Worm (Caenorhabditis elegans): ENCODE data around the gene C24A3.1.
A peak's percentile ranks its signal among the peaks of the same experiment; 100 is the strongest.

Gene C24A3.1

ce11 chrX:9025484-9025883 lies 26.6 kb downstream of the C24A3.1 start:
- TF ChIP-seq unc-55 (GFP tag; optimal IDR thresholded peaks at IDR 0.05) = no peak

DNA sequence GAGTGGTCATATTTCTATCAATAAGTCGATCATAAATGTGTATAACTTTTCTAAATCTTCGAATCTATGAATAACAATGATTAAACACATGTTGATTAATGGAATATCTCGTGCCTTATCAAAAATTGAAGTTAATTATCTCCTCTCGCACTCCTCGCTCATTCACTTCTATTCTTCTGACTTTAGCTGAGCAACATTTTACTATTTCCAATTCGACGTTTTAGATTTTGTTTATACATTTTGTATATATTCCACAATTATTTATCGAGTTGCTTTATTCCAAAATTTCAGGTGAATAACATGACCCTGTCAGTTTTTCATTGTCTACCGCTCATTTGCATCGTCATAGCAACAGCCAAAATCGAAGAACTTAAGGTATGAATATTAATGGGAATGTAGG lies 28.4 kb downstream of the C24A3.1 start, which contains the start of gene T25B6.3:
Gene T25B6.3, plus strand, starts transcription at position 301 of the 400 bp plus-strand sequence.
- TF ChIP-seq ceh-22 (tag; optimal IDR thresholded peaks at IDR 0.05) = no peak

ce11 chrX:9028909-9029520 lies 30.1 kb downstream of the C24A3.1 start, which contains the start of gene snf-12:
Gene snf-12 (plus strand): TSS chrX:9029470.
- TF ChIP-seq ceh-30 (tag; optimal IDR thresholded peaks at IDR 0.05) = no peak
- TF ChIP-seq pax-1 (tag; optimal IDR thresholded peaks at IDR 0.05) = no peak
- TF ChIP-seq ref-2 (tag; optimal IDR thresholded peaks at IDR 0.05) = no peak
- TF ChIP-seq ceh-45 (GFP tag; IDR thresholded peaks at IDR 0.05) = no peak
- TF ChIP-seq C38D4.7 (GFP tag; optimal IDR thresholded peaks at IDR 0.05) = no peak
- TF ChIP-seq sox-4 (tag; optimal IDR thresholded peaks at IDR 0.05) = no peak
- no peak for TF ChIP-seq unc-86 (tag; optimal IDR thresholded peaks at IDR 0.05)
- TF ChIP-seq hlh-8 (tag; optimal IDR thresholded peaks at IDR 0.05) = no peak
- no peak for TF ChIP-seq fax-1 (tag; optimal IDR thresholded peaks at IDR 0.05)
- no peak for TF ChIP-seq ceh-18 (tag; optimal IDR thresholded peaks at IDR 0.05)
- TF ChIP-seq ceh-14 (tag; optimal IDR thresholded peaks at IDR 0.05) = no peak
- TF ChIP-seq hlh-13 (GFP tag; optimal IDR thresholded peaks at IDR 0.05) = no peak
- TF ChIP-seq ceh-31 (tag; optimal IDR thresholded peaks at IDR 0.05) = no peak
- TF ChIP-seq unc-42 (tag; optimal IDR thresholded peaks at IDR 0.05) = no peak
- no peak for TF ChIP-seq fkh-10 (GFP tag; optimal IDR thresholded peaks at IDR 0.05)
- TF ChIP-seq ceh-48 (tag; optimal IDR thresholded peaks at IDR 0.05) = no peak
- TF ChIP-seq ets-4 (tag; optimal IDR thresholded peaks at IDR 0.05) = no peak

ce11 chrX:9034310-9034709 lies 35.4 kb downstream of the C24A3.1 start, which contains the start of gene nep-22:
Gene nep-22 (plus strand): TSS chrX:9034554.
- TF ChIP-seq nhr-11 (tag; optimal IDR thresholded peaks at IDR 0.05) = no peak
- no peak for TF ChIP-seq mec-3 (tag; optimal IDR thresholded peaks at IDR 0.05; ENCODE audit: borderline replicate concordance)
- no peak for TF ChIP-seq pqm-1 (tag; optimal IDR thresholded peaks at IDR 0.05)
- peak; percentile 18 for TF ChIP-seq elt-2 (tag; optimal IDR thresholded peaks at IDR 0.05)
- no peak for TF ChIP-seq lin-11 (tag; optimal IDR thresholded peaks at IDR 0.05)
- TF ChIP-seq nhr-232 (tag; optimal IDR thresholded peaks at IDR 0.05) = no peak

- TF ChIP-seq gmeb-2 (tag; optimal IDR thresholded peaks at IDR 0.05) = no peak
- TF ChIP-seq odd-2 (tag; optimal IDR thresholded peaks at IDR 0.05) = no peak
- TF ChIP-seq pqm-1 (tag; optimal IDR thresholded peaks at IDR 0.05) = no peak
- TF ChIP-seq ref-2 (tag; optimal IDR thresholded peaks at IDR 0.05) = no peak
- TF ChIP-seq sox-2 (GFP tag; IDR thresholded peaks at IDR 0.05) = no peak
- no peak for TF ChIP-seq K09A11.1 (tag; optimal IDR thresholded peaks at IDR 0.05; ENCODE audit: insufficient read depth)
Observed at ce11 chrX:9035142-9035541, 36.3 kb downstream of the C24A3.1 start.

ce11 chrX:9036237-9036636 lies 37.4 kb downstream of the C24A3.1 start:
- TF ChIP-seq ceh-22 (tag; optimal IDR thresholded peaks at IDR 0.05) (no peak), pag-3 (tag; optimal IDR thresholded peaks at IDR 0.05; ENCODE audit: borderline replicate concordance) (no peak), lim-6 (tag; optimal IDR thresholded peaks at IDR 0.05) (no peak), Y22D7AL.16 (tag; optimal IDR thresholded peaks at IDR 0.05) (no peak)
